Worm (Caenorhabditis elegans) whole organism, young adult: Measurements from ENCODE around the gene cdc-25.4.

Experiments
- C06A6.2 ChIP-seq: fragments of 200-800 bp; sonication (Bioruptor generic); conservative IDR thresholded peaks from 2 replicates; pipeline ENCODE4 v1.3.6; 2022; ENCODE audit warnings: missing genetic modification characterization, missing compliant biosample characterization
- F10E7.11 ChIP-seq: sonication (generic microtip); optimal IDR thresholded peaks from 2 replicates; lab custom pipeline; 2017; ENCODE audit warnings: mild to moderate bottlenecking, missing genetic modification characterization, moderate library complexity, missing compliant biosample characterization
- F55B11.4 ChIP-seq: sonication (generic microtip); optimal IDR thresholded peaks from 2 replicates; lab custom pipeline; 2016; ENCODE audit warnings: missing compliant biosample characterization, missing genetic modification characterization, borderline replicate concordance; ENCODE audit not compliant: insufficient read depth
- K11D2.4 ChIP-seq: fragments of 200-800 bp; sonication (Bioruptor generic); IDR thresholded peaks from 2 replicates; pipeline ENCODE4 v1.3.6; 2022; ENCODE audit warnings: missing genetic modification reagents, missing genetic modification characterization, missing compliant biosample characterization
- Y53F4B.3 ChIP-seq: fragments of 200-800 bp; sonication (Bioruptor generic); IDR thresholded peaks from 2 replicates; pipeline ENCODE4 v1.3.6; 2022; ENCODE audit warnings: missing genetic modification reagents, missing genetic modification characterization, missing compliant biosample characterization
- Y56A3A.18 ChIP-seq: fragments of 200-800 bp; sonication (Bioruptor generic); IDR thresholded peaks from 2 replicates; pipeline ENCODE4 v1.3.6; 2022; ENCODE audit warnings: missing genetic modification reagents, missing genetic modification characterization, missing compliant biosample characterization
- Y79H2A.3 ChIP-seq: fragments of 200-800 bp; sonication (Bioruptor generic); conservative IDR thresholded peaks from 2 replicates; pipeline ENCODE4 v1.3.6; 2022; ENCODE audit warnings: missing genetic modification reagents, missing genetic modification characterization, missing compliant biosample characterization
- ZK185.1 ChIP-seq: sonication (generic microtip); optimal IDR thresholded peaks from 2 replicates; lab custom pipeline; 2016; ENCODE audit warnings: mild to moderate bottlenecking, missing genetic modification characterization, missing compliant biosample characterization; ENCODE audit not compliant: poor library complexity, severe bottlenecking
- akir-1 ChIP-seq: fragments of 200-800 bp; sonication (Bioruptor generic); optimal IDR thresholded peaks from 2 replicates; lab custom pipeline; 2018; ENCODE audit warnings: mild to moderate bottlenecking, missing genetic modification characterization, moderate library complexity, missing compliant biosample characterization
- attf-3 ChIP-seq: fragments of 200-800 bp; sonication (Bioruptor generic); conservative IDR thresholded peaks from 2 replicates; pipeline ENCODE4 v1.3.6; 2022; ENCODE audit warnings: missing genetic modification reagents, missing genetic modification characterization, missing compliant biosample characterization
- ccch-3 ChIP-seq: fragments of 200-800 bp; sonication (Bioruptor generic); optimal IDR thresholded peaks from 2 replicates; lab custom pipeline; 2018; ENCODE audit warnings: mild to moderate bottlenecking, missing genetic modification characterization, missing compliant biosample characterization
- cebp-2 ChIP-seq: fragments of 200-800 bp; sonication (Bioruptor generic); IDR thresholded peaks from 2 replicates; pipeline ENCODE4 v1.3.6; 2022; ENCODE audit warnings: missing genetic modification characterization, missing compliant biosample characterization
- ceh-27 ChIP-seq: fragments of 200-800 bp; sonication (Bioruptor generic); optimal IDR thresholded peaks from 2 replicates; lab custom pipeline; 2018; ENCODE audit warnings: mild to moderate bottlenecking, missing genetic modification characterization, moderate library complexity, missing compliant biosample characterization
- ceh-58 ChIP-seq: fragments of 200-800 bp; sonication (Bioruptor generic); IDR thresholded peaks from 2 replicates; pipeline ENCODE4 v1.3.6; 2022; ENCODE audit warnings: missing genetic modification characterization, missing compliant biosample characterization
- ceh-79 ChIP-seq: sonication (generic microtip); optimal IDR thresholded peaks from 2 replicates; lab custom pipeline; 2017; ENCODE audit warnings: mild to moderate bottlenecking, missing genetic modification characterization, missing compliant biosample characterization
- ekl-4 ChIP-seq: fragments of 200-800 bp; sonication (Bioruptor generic); IDR thresholded peaks from 2 replicates; pipeline ENCODE4 v1.3.6; 2022; ENCODE audit warnings: missing genetic modification reagents, missing genetic modification characterization, missing compliant biosample characterization
- fkh-3 ChIP-seq: sonication (generic microtip); optimal IDR thresholded peaks from 2 replicates; lab custom pipeline; 2016; ENCODE audit warnings: mild to moderate bottlenecking, missing genetic modification characterization, missing compliant biosample characterization
- hlh-12 ChIP-seq: sonication (generic microtip); optimal IDR thresholded peaks from 2 replicates; lab custom pipeline; 2016; ENCODE audit warnings: missing genetic modification characterization, missing compliant biosample characterization
- hsf-1 ChIP-seq: fragments of 200-800 bp; sonication (Bioruptor generic); IDR thresholded peaks from 2 replicates; pipeline ENCODE4 v1.3.6; 2022; ENCODE audit warnings: missing genetic modification reagents, missing genetic modification characterization, missing compliant biosample characterization
- let-526 ChIP-seq: fragments of 200-800 bp; sonication (Bioruptor generic); IDR thresholded peaks from 2 replicates; pipeline ENCODE4 v1.3.6; 2022; ENCODE audit warnings: missing genetic modification reagents, missing genetic modification characterization, missing compliant biosample characterization
- let-607 ChIP-seq, 2 experiments: fragments of 200-800 bp in 1 of 2; sonication (Bioruptor generic) in 1 of 2; sonication (generic microtip) in 1 of 2; optimal IDR thresholded peaks; 2 replicates each; lab custom pipeline; 2016 to 2018; ENCODE audit warnings: mild to moderate bottlenecking in 2 of 2, missing compliant biosample characterization in 2 of 2, missing genetic modification characterization in 2 of 2, moderate library complexity in 2 of 2, missing genotype in 1 of 2
- lin-40 ChIP-seq: sonication (generic microtip); optimal IDR thresholded peaks from 2 replicates; lab custom pipeline; 2016; ENCODE audit warnings: missing genetic modification characterization, mild to moderate bottlenecking, missing compliant biosample characterization, missing genotype, missing genetic modification reagents
- lsl-1 ChIP-seq: fragments of 200-800 bp; sonication (Bioruptor generic); optimal IDR thresholded peaks from 2 replicates; lab custom pipeline; 2018; ENCODE audit warnings: mild to moderate bottlenecking, missing genetic modification characterization, moderate library complexity, missing compliant biosample characterization
- madf-3 ChIP-seq: fragments of 200-800 bp; sonication (Bioruptor generic); IDR thresholded peaks from 2 replicates; pipeline ENCODE4 v1.3.6; 2022; ENCODE audit warnings: missing genetic modification reagents, missing genetic modification characterization, missing compliant biosample characterization
- mcd-1 ChIP-seq: fragments of 200-800 bp; sonication (Bioruptor generic); IDR thresholded peaks from 2 replicates; pipeline ENCODE4 v1.3.6; 2022; ENCODE audit warnings: missing genetic modification reagents, missing genetic modification characterization, missing compliant biosample characterization
- mxl-1 ChIP-seq: sonication (generic microtip); optimal IDR thresholded peaks from 2 replicates; lab custom pipeline; 2016; ENCODE audit warnings: missing genetic modification characterization, missing compliant biosample characterization
- nfyb-1 ChIP-seq: fragments of 200-800 bp; sonication (Bioruptor generic); IDR thresholded peaks from 2 replicates; pipeline ENCODE4 v1.3.6; 2022; ENCODE audit warnings: missing genetic modification reagents, missing genetic modification characterization, missing compliant biosample characterization
- nhr-27 ChIP-seq: fragments of 200-800 bp; sonication (Bioruptor generic); optimal IDR thresholded peaks from 2 replicates; lab custom pipeline; 2018; ENCODE audit warnings: mild to moderate bottlenecking, missing genetic modification characterization, moderate library complexity, missing compliant biosample characterization
- nhr-80 ChIP-seq: sonication (generic microtip); optimal IDR thresholded peaks from 2 replicates; lab custom pipeline; 2016; ENCODE audit warnings: missing genetic modification characterization, missing compliant biosample characterization
- rcor-1 ChIP-seq: fragments of 200-800 bp; sonication (Bioruptor generic); IDR thresholded peaks from 2 replicates; pipeline ENCODE4 v1.3.6; 2022; ENCODE audit warnings: missing genetic modification reagents, missing genetic modification characterization, missing compliant biosample characterization
- repo-1 ChIP-seq: sonication (generic microtip); optimal IDR thresholded peaks from 2 replicates; lab custom pipeline; 2017; ENCODE audit warnings: mild to moderate bottlenecking, missing genetic modification characterization, missing compliant biosample characterization
- rpc-1 ChIP-seq, 2 experiments: fragments of 150-350 bp in 1 of 2; sonication (generic microtip) in 1 of 2; optimal IDR thresholded peaks; 2 replicates each; lab custom pipeline; 2014 to 2018; ENCODE audit warnings: missing biosample characterization in 1 of 2, missing genetic modification characterization in 1 of 2, missing genetic modification reagents in 1 of 2, missing genotype in 1 of 2
- unc-130 ChIP-seq: sonication (generic microtip); optimal IDR thresholded peaks from 2 replicates; lab custom pipeline; 2016; ENCODE audit warnings: missing genetic modification reagents, missing genetic modification characterization, missing compliant biosample characterization
- xnd-1 ChIP-seq: sonication (generic microtip); optimal IDR thresholded peaks from 2 replicates; lab custom pipeline; 2016; ENCODE audit warnings: missing genotype, missing genetic modification reagents, missing genetic modification characterization, missing compliant biosample characterization
- zfh-2 ChIP-seq: fragments of 200-800 bp; sonication (Bioruptor generic); conservative IDR thresholded peaks from 2 replicates; pipeline ENCODE4 v1.3.6; 2022; ENCODE audit warnings: missing genetic modification reagents, missing genetic modification characterization, missing compliant biosample characterization
- ztf-28 ChIP-seq: fragments of 200-800 bp; sonication (Bioruptor generic); IDR thresholded peaks from 2 replicates; pipeline ENCODE4 v1.3.6; 2022; ENCODE audit warnings: missing genetic modification reagents, missing genetic modification characterization, missing compliant biosample characterization

Gene cdc-25.4

ce11 chrII:10167731-10168130 lies 21.5 kb downstream of the cdc-25.4 start:
- TF ChIP-seq madf-3 (no peak), rpc-1 (optimal IDR thresholded peaks at IDR 0.05; lab: Kevin White, UChicago) (no peak), rpc-1 (tag; optimal IDR thresholded peaks at IDR 0.05; lab: Kevin White, UChicago) (no peak), Y53F4B.3 (GFP tag; lab: Robert Waterston, UW) (no peak), lin-40 (tag; lab: Kevin White, UChicago) (no peak), let-607 (tag; optimal IDR thresholded peaks at IDR 0.05; lab: Kevin White, UChicago) (no peak), hsf-1 (GFP tag; lab: Robert Waterston, UW) (no peak)

ce11 chrII:10166365-10166764 lies 22.9 kb downstream of the cdc-25.4 start:
- TF ChIP-seq nhr-80 (tag; lab: Kevin White, UChicago) (no peak), ZK185.1 (tag; lab: Kevin White, UChicago) (no peak), ekl-4 (GFP tag; lab: Robert Waterston, UW) (no peak), nhr-27 (no peak), akir-1 (no peak), ceh-79 (tag; lab: Kevin White, UChicago) (no peak)

- no peak for TF ChIP-seq rcor-1 (GFP tag; lab: Robert Waterston, UW)
- no peak for TF ChIP-seq madf-3
- no peak for TF ChIP-seq Y56A3A.18 (GFP tag; lab: Robert Waterston, UW)
- TF ChIP-seq let-526 (GFP tag; lab: Robert Waterston, UW): no peak
- no peak for TF ChIP-seq C06A6.2 (GFP tag; lab: Robert Waterston, UW)
- no peak for TF ChIP-seq let-607 (tag; optimal IDR thresholded peaks at IDR 0.05; lab: Kevin White, UChicago)
- TF ChIP-seq ceh-58 (GFP tag; lab: Robert Waterston, UW): no peak
- no peak for TF ChIP-seq K11D2.4 (GFP tag; lab: Robert Waterston, UW)
- no peak for TF ChIP-seq hsf-1 (GFP tag; lab: Robert Waterston, UW)
- no peak for TF ChIP-seq ztf-28 (GFP tag; lab: Robert Waterston, UW)
- no peak for TF ChIP-seq mcd-1 (GFP tag; lab: Robert Waterston, UW)
- no peak for TF ChIP-seq Y79H2A.3
- TF ChIP-seq lsl-1 (GFP tag; lab: Kevin White, UChicago): no peak
- TF ChIP-seq unc-130 (GFP tag; lab: Kevin White, UChicago): no peak
- TF ChIP-seq xnd-1 (tag; lab: Kevin White, UChicago): no peak
Measured at ce11 chrII:10164137-10164536, 25.1 kb downstream of the cdc-25.4 start.

- TF ChIP-seq Y53F4B.3 (GFP tag; lab: Robert Waterston, UW): no peak
- peak; percentile 61 for TF ChIP-seq zfh-2
Measured at ce11 chrII:10162785-10163184, 26.5 kb downstream of the cdc-25.4 start.

- TF ChIP-seq fkh-3 (tag; lab: Kevin White, UChicago) (no peak), hlh-12 (tag; lab: Kevin White, UChicago) (no peak), ceh-27 (GFP tag; lab: Kevin White, UChicago) (no peak), mxl-1 (tag; lab: Kevin White, UChicago) (no peak), repo-1 (tag; lab: Kevin White, UChicago) (no peak), cebp-2 (GFP tag; lab: Robert Waterston, UW) (no peak), F10E7.11 (tag; lab: Kevin White, UChicago) (no peak), nfyb-1 (GFP tag; lab: Robert Waterston, UW) (no peak), attf-3 (GFP tag; lab: Robert Waterston, UW) (no peak), mcd-1 (GFP tag; lab: Robert Waterston, UW) (no peak), F55B11.4 (tag; lab: Kevin White, UChicago) (no peak), ccch-3 (no peak)
Measured at ce11 chrII:10155106-10155505, 34.2 kb downstream of the cdc-25.4 start, which contains the start of gene nlp-63. TSS of gene nlp-63 (plus strand) at chrII:10155406.
